Fruit fly (Drosophila melanogaster): Measurements from ENCODE around the gene CG13004.

CG13004 gene

dm6 chrX:16873053-16873452 lies 37.7 kb upstream of the CG13004 start (continued):
- TF ChIP-seq lola (GFP tag; optimal IDR thresholded peaks at IDR 0.05) (peak in 1 of 3 experiments; percentile 6), CG3281 (GFP tag; optimal IDR thresholded peaks at IDR 0.05) (no peak), chinmo (GFP tag; IDR thresholded peaks at IDR 0.05; ENCODE audit: partially characterized antibody) (no peak), Rx (GFP tag; IDR thresholded peaks at IDR 0.05) (no peak), dmrt99B (tag; optimal IDR thresholded peaks at IDR 0.05) (peak; percentile 43), croc (GFP tag; conservative IDR thresholded peaks at IDR 0.05) (no peak), grau (tag; optimal IDR thresholded peaks at IDR 0.05) (peak; percentile 3), fd96Cb (tag; optimal IDR thresholded peaks at IDR 0.05) (no peak), D19A (tag; optimal IDR thresholded peaks at IDR 0.05) (no peak), CG7745 (tag; optimal IDR thresholded peaks at IDR 0.05) (no peak), tx (GFP tag; optimal IDR thresholded peaks at IDR 0.05) (no peak), CG8478 (optimal IDR thresholded peaks at IDR 0.05) (no peak), CG8388 (GFP tag; optimal IDR thresholded peaks at IDR 0.05) (peak; percentile 19)

dm6 chrX:16871808-16872207 lies 36.5 kb upstream of the CG13004 start:
- TF ChIP-seq bsh (GFP tag; optimal IDR thresholded peaks at IDR 0.05) (peak in 1 of 2 experiments; percentile 63), CG4404 (GFP tag; IDR thresholded peaks at IDR 0.05) (no peak), CG4707 (GFP tag; optimal IDR thresholded peaks at IDR 0.05) (no peak), CG17359 (tag; optimal IDR thresholded peaks at IDR 0.05) (no peak), Drgx (GFP tag; IDR thresholded peaks at IDR 0.05) (peak; percentile 80), Med (GFP tag) (no peak)

dm6 chrX:16867622-16868021 lies 32.3 kb upstream of the CG13004 start:
- TF ChIP-seq CG1603 (tag; optimal IDR thresholded peaks at IDR 0.05) (no peak), Sox102F (GFP tag; optimal IDR thresholded peaks at IDR 0.05) (peak; percentile 66), dm (GFP tag; optimal IDR thresholded peaks at IDR 0.05) (no peak), sob (GFP tag; IDR thresholded peaks at IDR 0.05) (no peak), CoRest (tag; optimal IDR thresholded peaks at IDR 0.05) (no peak), CG34422 (GFP tag; IDR thresholded peaks at IDR 0.05) (no peak), Xrp1 (GFP tag; IDR thresholded peaks at IDR 0.05) (0 out of 2 replicates have a peak, but pooled peaks have one; percentile 28), CG16815 (GFP tag; optimal IDR thresholded peaks at IDR 0.05) (no peak), ci (GFP tag; IDR thresholded peaks at IDR 0.05) (peak; percentile 45; the same call in 1 of the 3 replicates), gro (GFP tag; optimal IDR thresholded peaks at IDR 0.05) (no peak), CG3407 (GFP tag; optimal IDR thresholded peaks at IDR 0.05) (no peak), CG10543 (GFP tag; optimal IDR thresholded peaks at IDR 0.05) (no peak), kni (GFP tag; optimal IDR thresholded peaks at IDR 0.05) (no peak), Optix (GFP tag; IDR thresholded peaks at IDR 0.05) (no peak), GATAe (GFP tag; conservative IDR thresholded peaks at IDR 0.05) (no peak), ac (GFP tag; optimal IDR thresholded peaks at IDR 0.05) (no peak), jumu (GFP tag; optimal IDR thresholded peaks at IDR 0.05) (no peak), gce (GFP tag; IDR thresholded peaks at IDR 0.05) (no peak), maf-S (GFP tag; optimal IDR thresholded peaks at IDR 0.05) (no peak), CG1832 (GFP tag; optimal IDR thresholded peaks at IDR 0.05) (no peak), Camta (GFP tag; optimal IDR thresholded peaks at IDR 0.05) (no peak), pb (GFP tag; optimal IDR thresholded peaks at IDR 0.05) (no peak), CG10366 (GFP tag; IDR thresholded peaks at IDR 0.05) (peak; percentile 62), CG17802 (tag; optimal IDR thresholded peaks at IDR 0.05) (no peak), CG3847 (GFP tag; IDR thresholded peaks at IDR 0.05) (no peak), CG18011 (GFP tag; optimal IDR thresholded peaks at IDR 0.05) (no peak), crp (GFP tag; optimal IDR thresholded peaks at IDR 0.05) (no peak), schlank (tag; optimal IDR thresholded peaks at IDR 0.05) (no peak), CG17385 (GFP tag; optimal IDR thresholded peaks at IDR 0.05) (peak; percentile 10), pnt (GFP tag; optimal IDR thresholded peaks at IDR 0.05) (peak; percentile 14)

All from whole organism, embryonic.